Worm (Caenorhabditis elegans): ENCODE results near the gene T16G1.2.

ce11 chrV:12896850-12897249 lies 32.4 kb upstream of the T16G1.2 start:
- TF ChIP-seq unc-55 (GFP tag; optimal IDR thresholded peaks at IDR 0.05), result peak; percentile 47
- TF ChIP-seq pha-4 (tag; optimal IDR thresholded peaks at IDR 0.05), result no peak
- no peak for TF ChIP-seq pax-1 (tag; optimal IDR thresholded peaks at IDR 0.05)
- TF ChIP-seq hlh-30 (tag; optimal IDR thresholded peaks at IDR 0.05; ENCODE audit: insufficient read depth), result no peak

Measured in whole organism, late embryonic.